Worm (Caenorhabditis elegans) whole organism, dauer: ENCODE results near the gene aps-1.
"Not testable (repeated sequence)": the region's sequence is repeated elsewhere in the genome, so short reads cannot be mapped to it uniquely, and the experiment has no call there.

Source experiments
- unc-62 ChIP-seq: sonication (generic microtip); optimal IDR thresholded peaks from 2 replicates; lab custom pipeline; 2017; ENCODE audit warnings: missing biosample characterization, missing genetic modification reagents, missing genetic modification characterization

The aps-1 gene

ce11 chrV:6015546-6016089 lies 2.2 kb upstream of the aps-1 start:
- TF ChIP-seq unc-62 (GFP tag; lab: Kevin White, UChicago) = no peak

- no peak for TF ChIP-seq unc-62 (GFP tag; lab: Kevin White, UChicago)
Observed at ce11 chrV:6016097-6016496, 1.7 kb upstream of the aps-1 start.

DNA sequence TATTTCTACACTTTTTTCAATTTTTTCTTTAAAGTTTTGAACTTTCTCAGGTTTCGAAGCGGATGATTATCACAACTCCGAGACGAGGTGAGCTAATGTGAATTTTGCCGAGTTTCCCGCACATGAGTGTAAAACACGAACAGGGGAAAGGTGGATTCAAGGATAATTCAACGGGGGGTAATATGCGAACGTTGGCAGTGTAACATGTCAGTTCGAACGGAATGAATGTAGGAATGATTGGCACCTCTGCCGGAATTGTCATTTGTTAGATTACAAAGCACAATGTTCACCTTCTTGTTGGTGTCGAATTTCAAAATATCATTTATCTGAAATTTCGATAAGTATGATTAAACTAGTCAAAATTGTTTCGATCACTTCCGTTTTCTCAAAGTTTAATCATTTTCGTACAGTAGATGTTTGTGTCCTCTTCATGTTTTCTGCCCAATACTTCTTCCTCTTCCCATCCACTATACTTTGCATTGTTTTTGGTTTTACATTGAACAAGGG lies 1.2 kb downstream of the aps-1 start, which contains the start of gene picc-1:
Gene picc-1, plus strand, starts transcription at position 51 of the 507 bp plus-strand sequence.
- no peak for TF ChIP-seq unc-62 (GFP tag; lab: Kevin White, UChicago)

DNA sequence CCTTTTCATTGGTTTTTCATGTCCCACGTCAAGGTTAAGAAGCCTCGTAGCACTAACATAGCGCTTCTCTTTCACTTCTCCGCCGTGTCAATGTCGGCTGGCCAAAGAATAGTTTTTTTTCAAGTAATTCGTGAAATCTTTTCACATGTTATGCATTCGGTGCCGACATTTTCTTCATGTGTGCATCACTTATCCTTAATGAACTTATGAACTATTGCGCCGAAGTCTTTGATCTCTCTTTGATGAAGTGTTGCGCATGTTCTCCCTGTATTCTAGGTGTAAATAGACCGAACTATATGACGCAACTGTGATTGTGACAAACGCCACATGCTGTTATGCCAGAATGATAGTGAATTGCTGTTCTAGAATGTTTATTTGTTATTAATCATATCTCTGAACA lies 4.3 kb downstream of the aps-1 start:
- TF ChIP-seq unc-62 (GFP tag; lab: Kevin White, UChicago) = no peak

- no peak for TF ChIP-seq unc-62 (GFP tag; lab: Kevin White, UChicago)
Observed at ce11 chrV:6030559-6030975, 12.8 kb downstream of the aps-1 start.

- TF ChIP-seq unc-62 (GFP tag; lab: Kevin White, UChicago) = no peak
Observed at ce11 chrV:6031585-6031984, 13.8 kb downstream of the aps-1 start.

DNA sequence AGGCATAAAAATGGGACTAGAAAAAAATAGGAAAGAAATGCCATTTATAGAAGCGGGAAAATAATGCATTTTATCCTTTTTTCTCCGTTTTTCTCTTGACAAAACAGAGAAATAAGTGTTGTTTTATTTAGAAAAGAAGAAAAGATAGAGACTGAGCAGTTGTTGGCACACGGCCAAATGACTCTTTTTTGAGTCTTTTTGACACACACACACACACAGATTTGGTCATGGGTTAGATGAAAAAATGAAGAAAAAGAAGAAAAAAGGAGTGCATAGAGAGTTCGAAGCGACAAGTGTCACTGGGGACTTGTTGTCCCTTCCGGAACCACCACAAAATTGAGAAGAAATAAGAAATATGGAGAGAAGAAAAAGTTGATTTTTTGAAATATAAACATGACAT lies 15.7 kb downstream of the aps-1 start:
- TF ChIP-seq unc-62 (GFP tag; lab: Kevin White, UChicago) = no peak

DNA sequence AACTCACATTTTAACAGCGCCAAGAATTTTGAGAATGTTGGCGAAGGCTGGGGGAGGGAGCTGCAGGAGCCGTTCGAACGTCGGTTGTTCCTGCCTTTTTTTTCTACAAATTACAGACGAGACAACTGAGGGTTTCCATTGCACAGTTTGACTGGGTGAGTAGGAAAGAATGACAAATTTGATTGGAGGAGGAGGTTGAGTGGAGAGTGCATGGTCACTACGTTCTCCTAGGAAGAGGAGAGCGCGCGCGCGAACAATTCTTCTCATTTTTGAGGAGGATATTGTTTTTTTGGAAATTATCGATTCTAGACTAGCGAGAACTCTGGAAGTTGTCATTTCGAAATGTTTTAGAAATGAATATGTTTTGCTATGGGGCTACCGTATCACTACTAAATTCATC lies 16.9 kb downstream of the aps-1 start, which contains the start of gene dhs-17:
Gene dhs-17, minus strand, starts transcription at position 101 of the 400 bp plus-strand sequence.
- TF ChIP-seq unc-62 (GFP tag; lab: Kevin White, UChicago) = no peak

DNA sequence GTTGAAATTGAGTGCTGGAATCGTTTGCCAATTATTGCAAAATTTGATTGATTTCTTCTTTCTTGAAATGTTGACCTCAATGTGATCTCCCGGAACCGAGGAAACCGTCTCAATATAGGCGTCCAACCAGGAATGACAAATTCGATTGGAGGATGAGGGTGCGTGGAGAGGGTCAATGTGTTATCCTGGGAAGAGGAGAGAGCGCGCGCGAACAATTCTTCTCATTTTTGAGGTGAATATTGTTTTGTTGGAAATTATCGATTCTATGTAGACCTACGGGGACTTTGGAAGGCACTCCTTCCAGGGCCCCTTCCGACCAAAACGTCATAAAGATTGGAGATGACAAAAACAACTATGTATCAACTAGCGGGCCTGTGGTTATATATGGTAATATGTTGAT lies 18.8 kb downstream of the aps-1 start:
- TF ChIP-seq unc-62 (GFP tag; lab: Kevin White, UChicago) = no peak

DNA sequence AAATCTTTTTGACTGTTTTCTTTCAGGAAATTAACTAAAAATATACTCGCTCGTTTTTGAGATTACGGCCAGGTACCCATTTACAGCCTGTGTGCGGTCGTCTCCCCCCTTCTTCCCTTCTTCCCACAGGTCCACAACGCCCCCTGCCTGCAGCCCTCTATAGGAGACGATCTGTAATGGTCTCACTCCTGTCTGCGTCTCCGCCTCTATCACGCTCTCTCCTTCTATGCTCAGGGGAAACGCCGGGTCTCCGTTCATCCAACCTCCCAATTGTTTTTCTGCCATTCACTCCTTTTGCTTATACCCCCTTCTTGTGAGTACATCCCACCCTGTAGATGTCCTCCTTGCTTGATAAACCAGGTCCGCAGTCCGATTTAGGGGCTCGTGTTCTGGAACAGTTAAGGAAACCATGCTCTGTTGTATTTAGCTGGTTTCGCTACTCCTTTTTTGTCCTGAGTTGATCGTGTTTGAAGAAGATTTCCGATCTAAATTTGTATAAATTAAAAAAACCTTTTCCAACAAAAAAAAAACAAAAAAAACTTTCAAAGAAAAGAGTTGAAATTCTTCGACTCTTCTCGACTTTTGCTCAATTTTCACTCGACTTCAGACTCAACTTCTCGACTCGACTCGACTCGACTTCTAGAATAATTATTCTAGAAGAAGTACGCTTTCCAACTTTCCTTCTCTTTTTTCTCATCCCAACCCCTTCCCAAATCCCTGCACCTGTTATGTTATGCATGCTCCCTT lies 20.8 kb downstream of the aps-1 start, which contains the start of gene F29G9.1:
Gene F29G9.1, plus strand, starts transcription at position 697 of the 747 bp plus-strand sequence.
- not testable (repeated sequence) for TF ChIP-seq unc-62 (GFP tag; lab: Kevin White, UChicago)

ce11 chrV:6041375-6041774 lies 23.6 kb downstream of the aps-1 start, which contains the start of gene R01B10.2:
TSS of gene R01B10.2 (minus strand) at chrV:6041475.
- no peak for TF ChIP-seq unc-62 (GFP tag; lab: Kevin White, UChicago)

ce11 chrV:6043275-6044271 lies 25.8 kb downstream of the aps-1 start, which contains the start of gene cpi-2:
TSS of gene cpi-2 (plus strand) at chrV:6044062.
- TF ChIP-seq unc-62 (GFP tag; lab: Kevin White, UChicago) = no peak

- no peak for TF ChIP-seq unc-62 (GFP tag; lab: Kevin White, UChicago)
Observed at ce11 chrV:6044448-6044847, 26.7 kb downstream of the aps-1 start.

- no peak for TF ChIP-seq unc-62 (GFP tag; lab: Kevin White, UChicago)
Observed at ce11 chrV:6044853-6045594, 27.3 kb downstream of the aps-1 start, which contains the start of gene R01B10.3. TSS of gene R01B10.3 (minus strand) at chrV:6045129.
